Worm (Caenorhabditis elegans) whole organism, L2 larva: Measurements from ENCODE around the gene col-95.

Experiments used
- C34F6.9 ChIP-seq: fragments of 150-350 bp; optimal IDR thresholded peaks from 2 replicates; lab custom pipeline; 2014; ENCODE audit warnings: missing biosample characterization, missing genetic modification characterization
- F13H6.1 ChIP-seq: sonication (generic microtip); optimal IDR thresholded peaks from 2 replicates; lab custom pipeline; 2016; ENCODE audit warnings: missing genetic modification characterization, missing compliant biosample characterization
- Y55F3AM.14 ChIP-seq: fragments of 200-800 bp; sonication (Bioruptor generic); optimal IDR thresholded peaks from 2 replicates; lab custom pipeline; 2018; ENCODE audit warnings: mild to moderate bottlenecking, missing genetic modification characterization, missing compliant biosample characterization
- ZK546.5 ChIP-seq: sonication (generic microtip); optimal IDR thresholded peaks from 2 replicates; lab custom pipeline; 2017; ENCODE audit warnings: missing biosample characterization, missing genetic modification characterization
- aly-2 ChIP-seq: fragments of 150-350 bp; optimal IDR thresholded peaks from 2 replicates; lab custom pipeline; 2014; ENCODE audit warnings: missing biosample characterization, missing genetic modification characterization
- ama-1 ChIP-seq: fragments of 150-350 bp; optimal IDR thresholded peaks from 2 replicates; lab custom pipeline; 2018; ENCODE audit warnings: inconsistent platforms
- blmp-1 ChIP-seq: sonication (generic microtip); optimal IDR thresholded peaks from 2 replicates; lab custom pipeline; 2017; ENCODE audit warnings: missing genetic modification characterization, mild to moderate bottlenecking, missing compliant biosample characterization, antibody characterized with exemption, moderate library complexity; ENCODE audit not compliant: insufficient read depth
- ceh-16 ChIP-seq: fragments of 150-350 bp; optimal IDR thresholded peaks from 2 replicates; lab custom pipeline; 2014; ENCODE audit warnings: missing biosample characterization, missing genetic modification characterization
- ceh-82 ChIP-seq: fragments of 150-350 bp; optimal IDR thresholded peaks from 2 replicates; lab custom pipeline; 2014; ENCODE audit warnings: missing biosample characterization, missing genetic modification characterization
- crh-2 ChIP-seq: sonication (generic microtip); optimal IDR thresholded peaks from 2 replicates; lab custom pipeline; 2017; ENCODE audit warnings: missing biosample characterization, missing genetic modification characterization
- dmd-4 ChIP-seq: sonication (generic microtip); optimal IDR thresholded peaks from 2 replicates; lab custom pipeline; 2017; ENCODE audit warnings: missing biosample characterization, missing genetic modification characterization
- egl-27 ChIP-seq: sonication (generic microtip); optimal IDR thresholded peaks from 3 replicates; lab custom pipeline; 2017; ENCODE audit warnings: missing biosample characterization, missing genetic modification reagents, missing genetic modification characterization
- elt-1 ChIP-seq: fragments of 150-350 bp; optimal IDR thresholded peaks from 2 replicates; lab custom pipeline; 2014; ENCODE audit warnings: missing biosample characterization, missing genetic modification characterization
- elt-3 ChIP-seq: sonication (generic microtip); optimal IDR thresholded peaks from 2 replicates; lab custom pipeline; 2017; ENCODE audit warnings: missing biosample characterization, missing genetic modification characterization
- fos-1 ChIP-seq: fragments of 150-350 bp; optimal IDR thresholded peaks from 2 replicates; lab custom pipeline; 2014; ENCODE audit warnings: missing biosample characterization, missing genetic modification characterization
- gmeb-1 ChIP-seq: fragments of 150-350 bp; optimal IDR thresholded peaks from 2 replicates; lab custom pipeline; 2014; ENCODE audit warnings: missing biosample characterization, missing genetic modification characterization
- lin-11 ChIP-seq: fragments of 150-350 bp; sonication (generic microtip); optimal IDR thresholded peaks from 2 replicates; lab custom pipeline; 2014; ENCODE audit warnings: missing biosample characterization, missing genetic modification characterization, inconsistent platforms, mixed read lengths
- lin-13 ChIP-seq: fragments of 150-350 bp; optimal IDR thresholded peaks from 2 replicates; lab custom pipeline; 2014; ENCODE audit warnings: missing biosample characterization, missing genetic modification reagents, missing genetic modification characterization
- lin-39 ChIP-seq: fragments of 150-350 bp; optimal IDR thresholded peaks from 2 replicates; lab custom pipeline; 2014; ENCODE audit warnings: missing biosample characterization, missing genetic modification reagents, missing genetic modification characterization
- lsy-2 ChIP-seq, 2 experiments: fragments of 150-350 bp in 1 of 2; sonication (generic microtip) in 1 of 2; optimal IDR thresholded peaks; 2 replicates each; lab custom pipeline; 2014 to 2017; ENCODE audit warnings: missing biosample characterization in 2 of 2, missing genetic modification characterization in 2 of 2
- mab-5 ChIP-seq: fragments of 150-350 bp; optimal IDR thresholded peaks from 2 replicates; lab custom pipeline; 2014; ENCODE audit warnings: missing biosample characterization, missing genetic modification characterization
- mbf-1 ChIP-seq: sonication (generic microtip); optimal IDR thresholded peaks from 2 replicates; lab custom pipeline; 2017; ENCODE audit warnings: missing biosample characterization, missing genetic modification characterization
- mdl-1 ChIP-seq, 2 experiments: fragments of 150-350 bp in 1 of 2; sonication (generic microtip) in 1 of 2; optimal IDR thresholded peaks; 2 replicates each; lab custom pipeline; 2017; ENCODE audit warnings: missing biosample characterization in 2 of 2, missing genetic modification characterization in 2 of 2
- nhr-10 ChIP-seq: sonication (generic microtip); optimal IDR thresholded peaks from 2 replicates; lab custom pipeline; 2017; ENCODE audit warnings: missing biosample characterization, missing genetic modification characterization
- nhr-12 ChIP-seq: fragments of 150-350 bp; optimal IDR thresholded peaks from 2 replicates; lab custom pipeline; 2014; ENCODE audit warnings: missing biosample characterization, missing genetic modification characterization
- nhr-129 ChIP-seq: fragments of 150-350 bp; optimal IDR thresholded peaks from 2 replicates; lab custom pipeline; 2014; ENCODE audit warnings: missing biosample characterization, missing genetic modification characterization
- nhr-21 ChIP-seq: fragments of 150-350 bp; optimal IDR thresholded peaks from 2 replicates; lab custom pipeline; 2014; ENCODE audit warnings: missing biosample characterization, missing genetic modification characterization
- nhr-23 ChIP-seq: fragments of 150-350 bp; optimal IDR thresholded peaks from 2 replicates; lab custom pipeline; 2014; ENCODE audit warnings: missing biosample characterization, missing genetic modification reagents, missing genetic modification characterization
- nhr-237 ChIP-seq: fragments of 150-350 bp; optimal IDR thresholded peaks from 2 replicates; lab custom pipeline; 2014; ENCODE audit warnings: missing biosample characterization, missing genetic modification characterization
- nhr-25 ChIP-seq: fragments of 150-350 bp; sonication (generic microtip); optimal IDR thresholded peaks from 3 replicates; lab custom pipeline; 2014; ENCODE audit warnings: missing biosample characterization, missing genetic modification characterization
- nhr-6 ChIP-seq: fragments of 150-350 bp; optimal IDR thresholded peaks from 2 replicates; lab custom pipeline; 2014; ENCODE audit warnings: missing biosample characterization, missing genetic modification characterization
- nhr-77 ChIP-seq: fragments of 150-350 bp; optimal IDR thresholded peaks from 2 replicates; lab custom pipeline; 2014; ENCODE audit warnings: missing biosample characterization, missing genetic modification characterization
- sem-4 ChIP-seq: fragments of 150-350 bp; optimal IDR thresholded peaks from 2 replicates; lab custom pipeline; 2014; ENCODE audit warnings: missing biosample characterization, missing genetic modification reagents, missing genetic modification characterization
- skn-1 ChIP-seq: sonication (generic microtip); optimal IDR thresholded peaks from 2 replicates; lab custom pipeline; 2017; ENCODE audit warnings: missing biosample characterization, missing genetic modification characterization
- sma-3 ChIP-seq: sonication (generic microtip); optimal IDR thresholded peaks from 2 replicates; lab custom pipeline; 2016; ENCODE audit warnings: missing genetic modification reagents, missing genetic modification characterization, missing compliant biosample characterization
- sma-9 ChIP-seq, 2 experiments: fragments of 150-350 bp in 1 of 2; sonication (generic microtip) in 1 of 2; optimal IDR thresholded peaks; 2 replicates each; lab custom pipeline; 2014 to 2016; ENCODE audit warnings: missing genetic modification characterization in 2 of 2, mild to moderate bottlenecking in 1 of 2, missing biosample characterization in 1 of 2, missing compliant biosample characterization in 1 of 2, missing genetic modification reagents in 1 of 2, moderate library complexity in 1 of 2
- snpc-4 ChIP-seq: fragments of 150-350 bp; optimal IDR thresholded peaks from 2 replicates; lab custom pipeline; 2014; ENCODE audit warnings: missing biosample characterization, missing genetic modification characterization
- unc-55 ChIP-seq: fragments of 150-350 bp; sonication (generic microtip); optimal IDR thresholded peaks from 3 replicates; lab custom pipeline; 2014; ENCODE audit warnings: missing biosample characterization, missing genetic modification reagents, missing genetic modification characterization
- unc-62 ChIP-seq: fragments of 150-350 bp; optimal IDR thresholded peaks from 2 replicates; lab custom pipeline; 2014; ENCODE audit warnings: missing biosample characterization, missing genetic modification reagents, missing genetic modification characterization
- zag-1 ChIP-seq: fragments of 150-350 bp; optimal IDR thresholded peaks from 2 replicates; lab custom pipeline; 2014; ENCODE audit warnings: missing biosample characterization, missing genetic modification characterization
- ztf-1 ChIP-seq: fragments of 200-800 bp; sonication (Bioruptor generic); conservative IDR thresholded peaks from 2 replicates; pipeline ENCODE4 v1.3.6; 2022; ENCODE audit warnings: missing genetic modification characterization, missing compliant biosample characterization
- ztf-11 ChIP-seq: sonication (generic microtip); optimal IDR thresholded peaks from 2 replicates; lab custom pipeline; 2017; ENCODE audit warnings: missing biosample characterization, missing genetic modification characterization
- ztf-4 ChIP-seq: fragments of 150-350 bp; optimal IDR thresholded peaks from 2 replicates; lab custom pipeline; 2014; ENCODE audit warnings: missing biosample characterization, missing genetic modification characterization

The col-95 gene

ce11 chrIII:11703776-11704093 is at the start of gene col-95:
Gene col-95, plus strand, starts transcription at chrIII:11703994.
- TF ChIP-seq sem-4 (tag; lab: Kevin White, UChicago) (no peak), ZK546.5 (tag; lab: Kevin White, UChicago) (no peak), snpc-4 (tag; lab: Kevin White, UChicago) (no peak), ztf-1 (GFP tag; lab: Robert Waterston, UW) (no peak), nhr-6 (tag; lab: Kevin White, UChicago) (no peak), Y55F3AM.14 (GFP tag; lab: Kevin White, UChicago) (no peak), nhr-129 (tag; lab: Kevin White, UChicago) (no peak), mbf-1 (tag; lab: Kevin White, UChicago) (no peak), dmd-4 (tag; lab: Kevin White, UChicago) (no peak), C34F6.9 (tag; lab: Kevin White, UChicago) (no peak), skn-1 (tag; lab: Kevin White, UChicago) (no peak), F13H6.1 (tag; lab: Kevin White, UChicago) (no peak), mab-5 (no peak), nhr-237 (no peak), elt-3 (tag; lab: Kevin White, UChicago) (no peak), ama-1 (lab: Kevin White, UChicago) (no peak), nhr-10 (tag; lab: Kevin White, UChicago) (no peak)

ce11 chrIII:11656389-11656788 is 47.4 kb upstream of the col-95 start:
- TF ChIP-seq ZK546.5 (tag; lab: Kevin White, UChicago) (no peak), nhr-237 (no peak), Y55F3AM.14 (GFP tag; lab: Kevin White, UChicago) (no peak), nhr-23 (tag; lab: Kevin White, UChicago) (no peak), ceh-82 (tag; lab: Kevin White, UChicago) (no peak), nhr-21 (tag; lab: Kevin White, UChicago) (no peak), mab-5 (no peak), nhr-12 (tag; lab: Kevin White, UChicago) (no peak), nhr-77 (no peak), sma-9 (GFP tag; optimal IDR thresholded peaks at IDR 0.05; lab: Kevin White, UChicago) (no peak), sma-9 (tag; optimal IDR thresholded peaks at IDR 0.05; lab: Kevin White, UChicago) (no peak)

- TF ChIP-seq sma-3 (GFP tag; lab: Kevin White, UChicago) (peak; percentile 60), lin-11 (tag; lab: Kevin White, UChicago) (peak; percentile 21), Y55F3AM.14 (GFP tag; lab: Kevin White, UChicago) (no peak), sma-9 (GFP tag; optimal IDR thresholded peaks at IDR 0.05; lab: Kevin White, UChicago) (peak; percentile 84), sma-9 (tag; optimal IDR thresholded peaks at IDR 0.05; lab: Kevin White, UChicago) (no peak), aly-2 (tag; lab: Kevin White, UChicago) (no peak), ceh-82 (tag; lab: Kevin White, UChicago) (peak; percentile 23), gmeb-1 (tag; lab: Kevin White, UChicago) (peak; percentile 86), snpc-4 (tag; lab: Kevin White, UChicago) (peak; percentile 46), C34F6.9 (tag; lab: Kevin White, UChicago) (peak; percentile 91), fos-1 (tag; lab: Kevin White, UChicago) (peak; percentile 45), nhr-129 (tag; lab: Kevin White, UChicago) (peak; percentile 69), elt-3 (tag; lab: Kevin White, UChicago) (no peak), crh-2 (tag; lab: Kevin White, UChicago) (peak; percentile 89), lin-39 (tag; lab: Kevin White, UChicago) (no peak), nhr-10 (tag; lab: Kevin White, UChicago) (peak; percentile 71), blmp-1 (peak; percentile 33), skn-1 (tag; lab: Kevin White, UChicago) (no peak), unc-62 (GFP tag; lab: Kevin White, UChicago) (no peak), unc-55 (peak; percentile 75), mab-5 (peak; percentile 78), ceh-16 (tag; lab: Kevin White, UChicago) (no peak), egl-27 (peak; percentile 66), elt-1 (no peak), mdl-1 (tag; optimal IDR thresholded peaks at IDR 0.05; lab: Kevin White, UChicago) (peak in 1 of 2 experiments; percentile 56), ZK546.5 (tag; lab: Kevin White, UChicago) (no peak), lin-13 (peak; percentile 78), ama-1 (lab: Kevin White, UChicago) (no peak), ztf-1 (GFP tag; lab: Robert Waterston, UW) (no peak), nhr-6 (tag; lab: Kevin White, UChicago) (peak; percentile 73), lsy-2 (tag; optimal IDR thresholded peaks at IDR 0.05; lab: Kevin White, UChicago) (peak; percentile 76 to 89), sem-4 (tag; lab: Kevin White, UChicago) (peak; percentile 90), nhr-25 (tag; lab: Kevin White, UChicago) (peak; percentile 80), zag-1 (tag; lab: Kevin White, UChicago) (peak; percentile 30), ztf-4 (tag; lab: Kevin White, UChicago) (peak; percentile 68), mbf-1 (tag; lab: Kevin White, UChicago) (no peak), nhr-237 (no peak), ztf-11 (tag; lab: Kevin White, UChicago) (no peak), nhr-21 (tag; lab: Kevin White, UChicago) (peak; percentile 46), F13H6.1 (tag; lab: Kevin White, UChicago) (peak; percentile 76)
Observed at ce11 chrIII:11657185-11657817, 46.5 kb upstream of the col-95 start, which contains the start of gene crh-1. Gene crh-1, plus strand, starts transcription at chrIII:11657767.
